Fruit fly (Drosophila melanogaster) whole organism, pupa: ENCODE data around the gene CG4892.

ENCODE experiments used
- CG10348 ChIP-seq: fragments of 200-800 bp; sonication (Bioruptor generic); IDR thresholded peaks from 2 replicates; pipeline ENCODE4 v1.3.6; 2022; ENCODE audit warnings: missing biosample characterization, missing genetic modification characterization
- CG12605 ChIP-seq: fragments of 200-800 bp; sonication (Bioruptor generic); IDR thresholded peaks from 2 replicates; pipeline ENCODE4 v1.3.6; 2022; ENCODE audit warnings: missing biosample characterization, missing genetic modification characterization
- CG13204 ChIP-seq: fragments of 200-800 bp; sonication (Bioruptor generic); optimal IDR thresholded peaks from 2 replicates; lab custom pipeline; 2018; ENCODE audit warnings: missing biosample characterization, mild to moderate bottlenecking, missing genetic modification characterization, moderate library complexity
- CG14655 ChIP-seq: fragments of 200-800 bp; sonication (Bioruptor generic); optimal IDR thresholded peaks from 3 replicates; lab custom pipeline; 2017; ENCODE audit warnings: mild to moderate bottlenecking, missing biosample characterization, missing genetic modification reagents, missing genetic modification characterization
- CG15710 ChIP-seq: fragments of 200-800 bp; sonication (Bioruptor generic); optimal IDR thresholded peaks from 2 replicates; lab custom pipeline; 2018; ENCODE audit warnings: missing biosample characterization, mild to moderate bottlenecking, missing genetic modification characterization, moderate library complexity
- CG17806 ChIP-seq: fragments of 200-800 bp; sonication (Bioruptor generic); optimal IDR thresholded peaks from 2 replicates; lab custom pipeline; 2018; ENCODE audit warnings: missing biosample characterization, mild to moderate bottlenecking, missing genetic modification characterization, moderate library complexity
- CG34367 ChIP-seq: fragments of 200-800 bp; sonication (Bioruptor generic); optimal IDR thresholded peaks from 2 replicates; lab custom pipeline; 2018; ENCODE audit warnings: missing biosample characterization, mild to moderate bottlenecking, missing genetic modification characterization
- CG4496 ChIP-seq: fragments of 200-800 bp; sonication (Bioruptor generic); IDR thresholded peaks from 3 replicates; pipeline ENCODE4 v1.3.6; 2022; ENCODE audit warnings: missing biosample characterization, missing genetic modification characterization
- CG8159 ChIP-seq: fragments of 200-800 bp; sonication (Bioruptor generic); optimal IDR thresholded peaks from 3 replicates; lab custom pipeline; 2018; ENCODE audit warnings: missing biosample characterization, mild to moderate bottlenecking, missing genetic modification characterization, moderate library complexity
- CG8301 ChIP-seq: fragments of 200-800 bp; sonication (Bioruptor generic); optimal IDR thresholded peaks from 2 replicates; lab custom pipeline; 2018; ENCODE audit warnings: missing biosample characterization, mild to moderate bottlenecking, missing genetic modification characterization
- CG9948 ChIP-seq: fragments of 200-800 bp; sonication (Bioruptor generic); optimal IDR thresholded peaks from 2 replicates; lab custom pipeline; 2018; ENCODE audit warnings: missing biosample characterization, mild to moderate bottlenecking, missing genetic modification characterization, moderate library complexity
- D1 ChIP-seq: fragments of 200-800 bp; sonication (Bioruptor generic); optimal IDR thresholded peaks from 2 replicates; lab custom pipeline; 2018; ENCODE audit warnings: missing biosample characterization, mild to moderate bottlenecking, missing genetic modification characterization, moderate library complexity
- EcR ChIP-seq: fragments of 200-800 bp; sonication (Bioruptor generic); optimal IDR thresholded peaks from 3 replicates; lab custom pipeline; 2019; ENCODE audit warnings: missing biosample characterization, missing genetic modification characterization, mild to moderate bottlenecking, moderate library complexity, missing genetic modification reagents
- Ets98B ChIP-seq: fragments of 200-800 bp; sonication (Bioruptor generic); IDR thresholded peaks from 2 replicates; pipeline ENCODE4 v1.3.6; 2022; ENCODE audit warnings: missing biosample characterization, missing genetic modification characterization
- Pif1A ChIP-seq: fragments of 200-800 bp; sonication (Bioruptor generic); optimal IDR thresholded peaks from 3 replicates; lab custom pipeline; 2016; ENCODE audit warnings: missing biosample characterization, missing genetic modification characterization
- Snoo ChIP-seq: fragments of 200-800 bp; sonication (Bioruptor generic); optimal IDR thresholded peaks from 3 replicates; lab custom pipeline; 2017; ENCODE audit warnings: missing biosample characterization, mild to moderate bottlenecking, missing genetic modification characterization, inconsistent platforms
- fd96Ca ChIP-seq: fragments of 200-800 bp; sonication (Bioruptor generic); IDR thresholded peaks from 3 replicates; pipeline ENCODE4 v1.3.6; 2022; ENCODE audit warnings: missing biosample characterization, missing genetic modification characterization
- gl ChIP-seq: fragments of 200-800 bp; sonication (Bioruptor generic); optimal IDR thresholded peaks from 2 replicates; lab custom pipeline; 2018; ENCODE audit warnings: missing biosample characterization, mild to moderate bottlenecking, missing genetic modification characterization
- rn ChIP-seq: fragments of 200-800 bp; sonication (Bioruptor generic); IDR thresholded peaks from 2 replicates; pipeline ENCODE4 v1.3.6; 2022; ENCODE audit warnings: missing biosample characterization, missing genetic modification characterization

CG4892 gene

DNA sequence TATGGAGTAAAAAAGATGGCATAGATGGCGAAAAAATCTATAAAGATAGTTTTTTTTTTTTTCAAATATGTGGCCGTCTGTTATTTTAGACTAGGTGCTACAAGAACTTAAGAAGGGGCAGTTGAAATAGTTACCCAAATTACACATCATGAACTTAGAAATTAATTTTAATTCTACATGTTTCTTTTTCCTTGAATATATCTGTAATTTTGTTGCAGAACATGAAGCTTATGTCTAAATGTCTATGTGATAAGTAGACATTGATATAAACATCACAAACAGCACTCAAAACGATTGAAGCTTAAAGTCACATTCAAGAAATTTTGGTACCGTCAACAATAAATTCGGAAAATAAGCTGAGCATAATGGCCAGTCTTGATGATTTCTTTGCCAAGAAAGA is at the start of gene CG4892:
CG4892 (plus strand) TSS at position 301 of the 400 bp plus-strand sequence.
- TF ChIP-seq CG15710 (tag; lab: Kevin White, UChicago) = no peak
- no peak for TF ChIP-seq CG17806 (tag; lab: Kevin White, UChicago)
- no peak for TF ChIP-seq fd96Ca (GFP tag; lab: Robert Waterston, UW)
- TF ChIP-seq D1 = no peak
- TF ChIP-seq rn (GFP tag; lab: Robert Waterston, UW) = no peak
- TF ChIP-seq CG9948 (tag; lab: Kevin White, UChicago) = no peak
- no peak for TF ChIP-seq CG34367 (tag; lab: Kevin White, UChicago)
- TF ChIP-seq CG14655 (GFP tag; lab: Kevin White, UChicago) = no peak
- no peak for TF ChIP-seq EcR
- TF ChIP-seq CG10348 (GFP tag; lab: Robert Waterston, UW) = no peak
- TF ChIP-seq CG8159 (tag; lab: Kevin White, UChicago) = no peak
- TF ChIP-seq CG12605 (GFP tag; lab: Robert Waterston, UW) = no peak
- TF ChIP-seq Pif1A (GFP tag; lab: Kevin White, UChicago) = no peak

- TF ChIP-seq CG4496 (GFP tag; lab: Robert Waterston, UW) (no peak), Pif1A (GFP tag; lab: Kevin White, UChicago) (no peak), CG8159 (tag; lab: Kevin White, UChicago) (no peak)
These were observed 38.6 kb upstream of the CG4892 start, which contains the start of gene CG4891 for dm6 chr2L:16094697-16095096. CG4891 (plus strand) TSS chr2L:16094997.

DNA sequence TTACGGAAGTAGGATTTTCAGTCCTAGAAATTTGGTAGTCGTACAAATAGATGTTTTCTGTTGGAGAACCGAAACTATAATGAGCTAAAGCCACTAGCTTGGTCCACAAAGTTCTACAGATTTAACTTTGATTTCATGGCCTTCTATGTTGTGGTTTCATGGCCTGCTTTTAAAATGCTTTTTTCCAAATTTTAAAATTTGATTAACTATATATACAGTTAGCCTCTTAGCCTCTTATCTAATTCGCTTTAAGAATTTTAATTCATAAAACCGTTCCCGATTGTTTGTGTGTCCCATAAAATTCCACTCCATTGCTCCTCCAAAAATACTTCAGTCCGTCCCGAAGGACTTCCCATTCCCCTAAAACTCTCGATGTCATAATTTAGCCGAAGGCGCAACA is 1.9 kb downstream of the CG4892 start, which contains the start of gene CG34168:
CG34168 (minus strand) TSS at position 101 of the 400 bp plus-strand sequence.
- TF ChIP-seq CG17806 (tag; lab: Kevin White, UChicago) = no peak
- TF ChIP-seq CG10348 (GFP tag; lab: Robert Waterston, UW) = no peak
- no peak for TF ChIP-seq Snoo (tag; lab: Kevin White, UChicago)
- TF ChIP-seq D1 = no peak
- no peak for TF ChIP-seq CG8301 (tag; lab: Kevin White, UChicago)
- no peak for TF ChIP-seq fd96Ca (GFP tag; lab: Robert Waterston, UW)
- TF ChIP-seq CG34367 (tag; lab: Kevin White, UChicago) = no peak
- TF ChIP-seq EcR = no peak
- no peak for TF ChIP-seq CG14655 (GFP tag; lab: Kevin White, UChicago)
- TF ChIP-seq CG15710 (tag; lab: Kevin White, UChicago) = no peak
- TF ChIP-seq rn (GFP tag; lab: Robert Waterston, UW) = no peak
- TF ChIP-seq Ets98B (GFP tag; lab: Robert Waterston, UW) = no peak
- no peak for TF ChIP-seq CG13204 (GFP tag; lab: Kevin White, UChicago)
- TF ChIP-seq CG8159 (tag; lab: Kevin White, UChicago) = no peak

dm6 chr2L:16165531-16165930 is 32.2 kb downstream of the CG4892 start, which contains the start of gene Ca-alpha1D:
Ca-alpha1D (plus strand) TSS chr2L:16165831.
- TF ChIP-seq CG8301 (tag; lab: Kevin White, UChicago) (no peak), gl (no peak), CG14655 (GFP tag; lab: Kevin White, UChicago) (no peak), CG13204 (GFP tag; lab: Kevin White, UChicago) (no peak)
